Worm (Caenorhabditis elegans): Measurements from ENCODE around the gene sms-2.

sms-2 gene

ce11 chrX:954499-955061, 5.9 kb upstream of the sms-2 start, which contains the start of gene apm-3:
apm-3 (plus strand) TSS chrX:954975.
- TF ChIP-seq fos-1 (tag; optimal IDR thresholded peaks at IDR 0.05), result no peak
- peak; percentile 59 for TF ChIP-seq nhr-23 (tag; optimal IDR thresholded peaks at IDR 0.05)
- peak; percentile 25 for TF ChIP-seq pha-4 (tag; optimal IDR thresholded peaks at IDR 0.05)
- TF ChIP-seq nfya-1 (tag; optimal IDR thresholded peaks at IDR 0.05; ENCODE audit: insufficient read depth), result peak; percentile 61
- TF ChIP-seq R02D3.7 (tag; optimal IDR thresholded peaks at IDR 0.05), result no peak
- peak; percentile 15 for TF ChIP-seq elt-2 (tag; optimal IDR thresholded peaks at IDR 0.05)
- TF ChIP-seq elt-3 (tag; optimal IDR thresholded peaks at IDR 0.05), result no peak
- TF ChIP-seq nhr-25 (tag; optimal IDR thresholded peaks at IDR 0.05), result peak; percentile 23
- peak; percentile 4 for TF ChIP-seq lin-15B (tag; optimal IDR thresholded peaks at IDR 0.05)
- TF ChIP-seq hmg-11 (tag; optimal IDR thresholded peaks at IDR 0.05), result peak; percentile 79
- no peak for TF ChIP-seq nhr-11 (tag; optimal IDR thresholded peaks at IDR 0.05)
- no peak for TF ChIP-seq daf-12 (tag; optimal IDR thresholded peaks at IDR 0.05)

ce11 chrX:952557-953083, 3.9 kb upstream of the sms-2 start:
- TF ChIP-seq nhr-76 (tag; optimal IDR thresholded peaks at IDR 0.05) (no peak), mdl-1 (tag; optimal IDR thresholded peaks at IDR 0.05) (no peak), hmg-11 (tag; optimal IDR thresholded peaks at IDR 0.05) (peak; percentile 58), nfya-1 (tag; optimal IDR thresholded peaks at IDR 0.05; ENCODE audit: insufficient read depth) (peak; percentile 53), nhr-23 (tag; optimal IDR thresholded peaks at IDR 0.05) (no peak), daf-12 (tag; optimal IDR thresholded peaks at IDR 0.05) (no peak), lin-39 (tag; optimal IDR thresholded peaks at IDR 0.05) (no peak), skn-1 (tag; optimal IDR thresholded peaks at IDR 0.05) (no peak), nhr-28 (tag; optimal IDR thresholded peaks at IDR 0.05) (no peak), ceh-16 (tag; optimal IDR thresholded peaks at IDR 0.05) (no peak)

DNA sequence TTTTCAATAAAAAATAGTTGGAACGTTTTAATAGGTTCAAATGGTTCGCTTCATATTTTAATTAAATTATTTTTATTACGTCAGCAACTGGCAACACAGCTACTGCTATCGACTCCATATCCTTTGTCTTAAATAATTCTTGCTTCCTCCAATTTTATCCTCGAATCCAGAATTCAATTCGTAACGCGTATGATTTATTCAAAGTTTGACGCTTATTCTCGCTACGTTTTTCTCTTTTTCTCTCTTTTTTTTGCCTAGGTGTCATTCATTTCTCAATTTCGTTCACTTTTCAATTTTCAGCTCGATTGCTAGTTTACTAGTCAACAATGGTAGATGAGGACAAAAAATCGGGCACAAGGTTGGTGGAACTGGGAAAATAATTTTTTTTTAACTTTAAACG, 1.8 kb upstream of the sms-2 start, which contains the start of gene arr-1:
Gene arr-1, plus strand, starts transcription at position 301 of the 400 bp plus-strand sequence.
- TF ChIP-seq egl-5 (tag; optimal IDR thresholded peaks at IDR 0.05) (no peak), lsy-12 (tag; optimal IDR thresholded peaks at IDR 0.05) (no peak), ZK546.5 (tag; optimal IDR thresholded peaks at IDR 0.05) (no peak)

ce11 chrX:949466-949865, 783 bp upstream of the sms-2 start:
- TF ChIP-seq skn-1 (tag; optimal IDR thresholded peaks at IDR 0.05) (peak; percentile 78), snpc-4 (tag; optimal IDR thresholded peaks at IDR 0.05) (peak; percentile 85), elt-3 (tag; optimal IDR thresholded peaks at IDR 0.05) (no peak), unc-39 (tag; optimal IDR thresholded peaks at IDR 0.05) (peak; percentile 8), ztf-11 (tag; optimal IDR thresholded peaks at IDR 0.05) (peak; percentile 39), ama-1 (optimal IDR thresholded peaks at IDR 0.05) (no peak), lin-15B (tag; optimal IDR thresholded peaks at IDR 0.05) (peak; percentile 77), nhr-28 (tag; optimal IDR thresholded peaks at IDR 0.05) (no peak), ztf-4 (tag; optimal IDR thresholded peaks at IDR 0.05) (peak; percentile 7), nhr-25 (tag; optimal IDR thresholded peaks at IDR 0.05) (peak; percentile 81), mml-1 (tag; optimal IDR thresholded peaks at IDR 0.05) (no peak), eor-1 (tag; optimal IDR thresholded peaks at IDR 0.05) (no peak), nhr-67 (tag; optimal IDR thresholded peaks at IDR 0.05) (no peak), ceh-9 (tag; optimal IDR thresholded peaks at IDR 0.05) (no peak), R02D3.7 (tag; optimal IDR thresholded peaks at IDR 0.05) (peak; percentile 80), sea-2 (GFP tag; optimal IDR thresholded peaks at IDR 0.05) (peak; percentile 71), pha-4 (tag; optimal IDR thresholded peaks at IDR 0.05) (peak; percentile 81), nhr-23 (tag; optimal IDR thresholded peaks at IDR 0.05) (peak; percentile 92), ZK546.5 (tag; optimal IDR thresholded peaks at IDR 0.05) (no peak), tbx-2 (tag; optimal IDR thresholded peaks at IDR 0.05) (peak; percentile 84), nhr-76 (tag; optimal IDR thresholded peaks at IDR 0.05) (no peak), elt-1 (tag; optimal IDR thresholded peaks at IDR 0.05) (peak; percentile 54), nhr-43 (tag; optimal IDR thresholded peaks at IDR 0.05; ENCODE audit: poor library complexity, severe bottlenecking) (peak; percentile 78), hmg-11 (tag; optimal IDR thresholded peaks at IDR 0.05) (peak; percentile 100), fkh-10 (GFP tag; optimal IDR thresholded peaks at IDR 0.05) (peak; percentile 93), ceh-82 (tag; optimal IDR thresholded peaks at IDR 0.05) (peak; percentile 90), fkh-2 (tag; optimal IDR thresholded peaks at IDR 0.05) (peak; percentile 70), ceh-28 (tag; optimal IDR thresholded peaks at IDR 0.05) (peak; percentile 83), lin-39 (tag; optimal IDR thresholded peaks at IDR 0.05) (peak; percentile 97), nhr-11 (tag; optimal IDR thresholded peaks at IDR 0.05) (peak; percentile 77), jun-1 (tag; optimal IDR thresholded peaks at IDR 0.05) (peak; percentile 84), pqm-1 (tag; optimal IDR thresholded peaks at IDR 0.05) (no peak), nhr-12 (tag; optimal IDR thresholded peaks at IDR 0.05) (no peak), ceh-16 (tag; optimal IDR thresholded peaks at IDR 0.05) (no peak), egl-27 (tag; optimal IDR thresholded peaks at IDR 0.05) (peak; percentile 76), lsy-12 (tag; optimal IDR thresholded peaks at IDR 0.05) (peak; percentile 82), unc-62 (GFP tag; optimal IDR thresholded peaks at IDR 0.05) (peak; percentile 82), nhr-77 (tag; optimal IDR thresholded peaks at IDR 0.05) (no peak), elt-2 (tag; optimal IDR thresholded peaks at IDR 0.05) (peak; percentile 43)

All from whole organism, L3 larva.